Worm (Caenorhabditis elegans): Measurements from ENCODE around the gene eak-3.
A peak's percentile ranks its signal among the peaks of the same experiment; 100 is the strongest.

eak-3 gene

ce11 chrIII:1179006-1179405, 2.6 kb upstream of the eak-3 start (continued):
- no peak for TF ChIP-seq F37B4.10 (GFP tag; IDR thresholded peaks at IDR 0.05)
- TF ChIP-seq B0035.1 (tag; optimal IDR thresholded peaks at IDR 0.05) = no peak

DNA sequence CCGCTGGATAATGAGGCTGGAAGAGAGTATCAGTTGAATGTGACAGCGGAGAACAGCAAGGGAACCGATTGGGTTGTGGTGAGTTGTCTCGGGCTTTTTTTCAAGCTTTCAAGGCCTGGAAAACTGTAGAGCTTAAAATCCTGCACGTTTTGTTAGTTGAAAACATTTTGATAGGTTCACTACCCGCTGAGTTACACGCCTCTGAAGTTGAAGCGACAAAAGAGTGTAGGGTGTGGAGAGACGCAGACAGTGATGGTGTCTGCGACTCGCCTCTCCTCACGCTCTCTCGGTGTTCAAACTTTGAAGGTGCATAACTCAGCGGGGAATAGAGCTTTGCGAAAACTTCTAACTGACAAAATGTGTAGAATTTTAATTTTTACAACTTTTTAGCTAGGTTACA, 3.0 kb downstream of the eak-3 start:
- TF ChIP-seq K12H6.12 (tag; optimal IDR thresholded peaks at IDR 0.05) (no peak), hmg-1.2 (GFP tag; IDR thresholded peaks at IDR 0.05) (peak; percentile 61)

DNA sequence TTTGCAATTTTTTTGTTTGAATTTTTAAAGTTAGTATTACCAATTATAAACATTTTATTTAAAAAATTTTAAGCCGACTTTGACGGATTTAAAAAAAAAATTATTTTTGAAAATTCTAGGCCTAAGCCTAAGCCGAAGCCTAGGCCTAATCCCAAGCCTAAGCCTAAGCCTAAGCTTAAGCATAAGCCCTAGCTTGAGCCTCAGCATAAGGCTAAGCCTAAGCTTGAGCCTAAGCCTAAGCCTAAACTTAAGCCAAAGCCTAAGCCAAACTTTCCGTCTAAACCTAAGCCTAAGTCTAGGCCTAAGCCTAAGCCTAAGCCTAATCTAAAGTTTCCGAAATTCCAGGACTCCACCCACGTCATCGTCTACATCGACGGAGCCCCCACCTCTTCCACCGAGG, 6.7 kb downstream of the eak-3 start:
- no peak for TF ChIP-seq ztf-22 (GFP tag; optimal IDR thresholded peaks at IDR 0.05)
- no peak for TF ChIP-seq snpc-4 (GFP tag; optimal IDR thresholded peaks at IDR 0.05)
- no peak for TF ChIP-seq snpc-4 (tag; optimal IDR thresholded peaks at IDR 0.05)
- TF ChIP-seq F23B12.7 (tag; optimal IDR thresholded peaks at IDR 0.05; ENCODE audit: insufficient read depth) = no peak
- no peak for TF ChIP-seq ceh-100 (GFP tag; IDR thresholded peaks at IDR 0.05)
- no peak for TF ChIP-seq F37B4.10 (GFP tag; IDR thresholded peaks at IDR 0.05)
- no peak for TF ChIP-seq hrde-1 (tag; optimal IDR thresholded peaks at IDR 0.05; ENCODE audit: borderline replicate concordance)

ce11 chrIII:1166388-1166787, 10.0 kb downstream of the eak-3 start:
- TF ChIP-seq hmg-1.2 (GFP tag; IDR thresholded peaks at IDR 0.05) (peak; percentile 95), tbp1 (GFP tag; optimal IDR thresholded peaks at IDR 0.05) (no peak)

ce11 chrIII:1164668-1165067, 11.7 kb downstream of the eak-3 start:
- no peak for TF ChIP-seq ztf-6 (GFP tag; IDR thresholded peaks at IDR 0.05)
- no peak for TF ChIP-seq B0336.3 (GFP tag; IDR thresholded peaks at IDR 0.05)
- TF ChIP-seq nfyb-1 (GFP tag; IDR thresholded peaks at IDR 0.05) = no peak
- TF ChIP-seq aptf-2 (GFP tag; conservative IDR thresholded peaks at IDR 0.05) = no peak
- TF ChIP-seq sea-2 (GFP tag; IDR thresholded peaks at IDR 0.05) = no peak
- TF ChIP-seq F52B5.7 (tag; optimal IDR thresholded peaks at IDR 0.05) = no peak
- no peak for TF ChIP-seq tbx-9 (tag; optimal IDR thresholded peaks at IDR 0.05; ENCODE audit: borderline replicate concordance)
- TF ChIP-seq B0261.1 (tag; optimal IDR thresholded peaks at IDR 0.05) = peak; percentile 69
- TF ChIP-seq B0035.1 (tag; optimal IDR thresholded peaks at IDR 0.05) = no peak
- TF ChIP-seq rpc-1 (optimal IDR thresholded peaks at IDR 0.05) = peak; percentile 51
- TF ChIP-seq rpc-1 (tag; optimal IDR thresholded peaks at IDR 0.05) = peak; percentile 73
- TF ChIP-seq nhr-27 (tag; optimal IDR thresholded peaks at IDR 0.05) = no peak
- no peak for TF ChIP-seq hsf-1 (GFP tag; IDR thresholded peaks at IDR 0.05)
- TF ChIP-seq sptf-2 (GFP tag; optimal IDR thresholded peaks at IDR 0.05) = no peak
- no peak for TF ChIP-seq nfya-1 (tag; optimal IDR thresholded peaks at IDR 0.05; ENCODE audit: borderline replicate concordance, insufficient read depth)
- no peak for TF ChIP-seq lag-1 (GFP tag; IDR thresholded peaks at IDR 0.05)
- no peak for TF ChIP-seq Y67H2A.10 (GFP tag; conservative IDR thresholded peaks at IDR 0.05)
- TF ChIP-seq sdz-38 (tag; optimal IDR thresholded peaks at IDR 0.05) = no peak
- TF ChIP-seq hlh-26 (GFP tag; conservative IDR thresholded peaks at IDR 0.05) = no peak
- TF ChIP-seq snpc-4 (GFP tag; optimal IDR thresholded peaks at IDR 0.05) = no peak
- no peak for TF ChIP-seq snpc-4 (tag; optimal IDR thresholded peaks at IDR 0.05)
- no peak for TF ChIP-seq bed-1 (GFP tag; IDR thresholded peaks at IDR 0.05)
- TF ChIP-seq mes-4 (tag; optimal IDR thresholded peaks at IDR 0.05) = no peak
- TF ChIP-seq ztf-18 (tag; optimal IDR thresholded peaks at IDR 0.05) = peak; percentile 48
- TF ChIP-seq ceh-58 (GFP tag; IDR thresholded peaks at IDR 0.05) = no peak
- no peak for TF ChIP-seq nfya-2 (GFP tag; IDR thresholded peaks at IDR 0.05)
- TF ChIP-seq dpl-1 (GFP tag; optimal IDR thresholded peaks at IDR 0.05) = no peak
- TF ChIP-seq ztf-28 (GFP tag; IDR thresholded peaks at IDR 0.05) = no peak
- TF ChIP-seq mcd-1 (GFP tag; IDR thresholded peaks at IDR 0.05) = 0 out of 2 replicates have a peak, but pooled peaks have one; percentile 29
- no peak for TF ChIP-seq F10E7.11 (tag; optimal IDR thresholded peaks at IDR 0.05)
- no peak for TF ChIP-seq unc-62 (GFP tag; optimal IDR thresholded peaks at IDR 0.05)
- no peak for TF ChIP-seq K11D2.4 (GFP tag; IDR thresholded peaks at IDR 0.05)
- TF ChIP-seq C17E4.6 (GFP tag; IDR thresholded peaks at IDR 0.05) = no peak
- no peak for TF ChIP-seq bed-2 (GFP tag; IDR thresholded peaks at IDR 0.05)
- TF ChIP-seq repo-1 (tag; optimal IDR thresholded peaks at IDR 0.05) = no peak
